Worm (Caenorhabditis elegans) whole organism, mixed stage, embryonic: ENCODE data around the gene srh-130.

Experiments used
- blmp-1 ChIP-seq: fragments of 150-350 bp; optimal IDR thresholded peaks from 2 replicates; lab custom pipeline; 2014; ENCODE audit warnings: missing biosample characterization, missing genetic modification characterization
- ceh-43 ChIP-seq: fragments of 200-800 bp; sonication (Bioruptor generic); optimal IDR thresholded peaks from 2 replicates; lab custom pipeline; 2018; ENCODE audit warnings: mild to moderate bottlenecking, missing genetic modification characterization, moderate library complexity, missing compliant biosample characterization
- lin-13 ChIP-seq: fragments of 150-350 bp; optimal IDR thresholded peaks from 2 replicates; lab custom pipeline; 2014; ENCODE audit warnings: missing biosample characterization, missing genetic modification characterization
- lsy-2 ChIP-seq: fragments of 150-350 bp; optimal IDR thresholded peaks from 2 replicates; lab custom pipeline; 2014; ENCODE audit warnings: missing biosample characterization, missing genetic modification characterization
- mab-5 ChIP-seq: fragments of 150-350 bp; optimal IDR thresholded peaks from 2 replicates; lab custom pipeline; 2014; ENCODE audit warnings: missing biosample characterization, missing genetic modification characterization
- nhr-237 ChIP-seq: fragments of 150-350 bp; optimal IDR thresholded peaks from 2 replicates; lab custom pipeline; 2014; ENCODE audit warnings: missing biosample characterization, missing genetic modification characterization
- nhr-28 ChIP-seq: fragments of 150-350 bp; optimal IDR thresholded peaks from 2 replicates; lab custom pipeline; 2014; ENCODE audit warnings: missing biosample characterization, missing genetic modification characterization
- nhr-76 ChIP-seq: sonication (generic microtip); optimal IDR thresholded peaks from 2 replicates; lab custom pipeline; 2017; ENCODE audit warnings: missing biosample characterization, missing genetic modification characterization
- pha-4 ChIP-seq: fragments of 150-350 bp; optimal IDR thresholded peaks from 2 replicates; lab custom pipeline; 2018; ENCODE audit warnings: missing biosample characterization, missing genetic modification reagents, missing genetic modification characterization
- snpc-4 ChIP-seq: fragments of 150-350 bp; optimal IDR thresholded peaks from 2 replicates; lab custom pipeline; 2014; ENCODE audit warnings: missing biosample characterization, missing genetic modification characterization
- sptf-1 ChIP-seq: sonication (generic microtip); optimal IDR thresholded peaks from 2 replicates; lab custom pipeline; 2017; ENCODE audit warnings: mild to moderate bottlenecking, missing genetic modification characterization, moderate library complexity, missing compliant biosample characterization
- tbx-8 ChIP-seq: fragments of 200-800 bp; sonication (Bioruptor generic); optimal IDR thresholded peaks from 2 replicates; lab custom pipeline; 2018; ENCODE audit warnings: mild to moderate bottlenecking, missing genetic modification characterization, moderate library complexity, missing compliant biosample characterization
- unc-39 ChIP-seq: fragments of 150-350 bp; optimal IDR thresholded peaks from 2 replicates; lab custom pipeline; 2014; ENCODE audit warnings: missing biosample characterization, missing genetic modification characterization
- unc-62 ChIP-seq: fragments of 150-350 bp; optimal IDR thresholded peaks from 2 replicates; lab custom pipeline; 2014; ENCODE audit warnings: missing biosample characterization, missing genetic modification reagents, missing genetic modification characterization

ce11 chrV:5146394-5146793 lies 4.6 kb upstream of the srh-130 start, which contains the start of gene F14F9.6:
- TF ChIP-seq unc-62 (GFP tag; lab: Kevin White, UChicago) (no peak), snpc-4 (tag; lab: Kevin White, UChicago) (no peak), tbx-8 (GFP tag; lab: Kevin White, UChicago) (no peak), pha-4 (tag; lab: Kevin White, UChicago) (no peak), nhr-237 (tag; lab: Kevin White, UChicago) (no peak), lin-13 (no peak), lsy-2 (tag; lab: Kevin White, UChicago) (no peak), nhr-76 (tag; lab: Kevin White, UChicago) (no peak), blmp-1 (tag; lab: Kevin White, UChicago) (no peak), unc-39 (tag; lab: Kevin White, UChicago) (no peak), nhr-28 (tag; lab: Kevin White, UChicago) (no peak), ceh-43 (GFP tag; lab: Kevin White, UChicago) (no peak), mab-5 (no peak), sptf-1 (tag; lab: Kevin White, UChicago) (no peak)
